Fruit fly (Drosophila melanogaster): Measurements from ENCODE around the gene Cad87A.
A peak's percentile ranks its signal among the peaks of the same experiment; 100 is the strongest.

Cad87A gene

DNA sequence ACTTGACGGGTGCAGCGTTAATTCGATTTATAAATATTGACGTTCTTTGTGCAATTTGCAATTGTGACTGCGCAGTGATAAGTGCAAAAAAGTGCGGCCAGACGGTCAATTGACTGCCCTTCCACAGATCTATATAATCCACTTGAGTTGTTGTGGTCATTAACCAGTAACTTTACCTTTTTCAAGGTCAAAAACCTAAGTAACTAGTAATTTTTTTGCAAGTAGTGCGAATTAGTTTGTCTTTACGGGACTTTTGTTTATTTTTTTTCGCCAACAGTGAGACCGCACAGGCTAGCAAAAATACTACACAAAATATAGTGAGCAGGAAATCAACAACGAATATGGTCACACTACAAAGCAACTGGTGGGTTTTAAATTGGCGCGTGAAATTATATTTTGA lies 25.7 kb upstream of the Cad87A start, which contains the start of gene Tango9 (continued):
- TF ChIP-seq dmrt11E (tag; optimal IDR thresholded peaks at IDR 0.05) = no peak
- no peak for TF ChIP-seq crc (GFP tag; optimal IDR thresholded peaks at IDR 0.05)
- TF ChIP-seq CG14667 (GFP tag; IDR thresholded peaks at IDR 0.05) = no peak
- no peak for TF ChIP-seq z (GFP tag; IDR thresholded peaks at IDR 0.05)
- no peak for TF ChIP-seq sim (GFP tag; IDR thresholded peaks at IDR 0.05)
- no peak for TF ChIP-seq CG12071 (GFP tag; optimal IDR thresholded peaks at IDR 0.05)
- TF ChIP-seq Dad (GFP tag; optimal IDR thresholded peaks at IDR 0.05) = no peak
- no peak for TF ChIP-seq ab (GFP tag; optimal IDR thresholded peaks at IDR 0.05)
- TF ChIP-seq CG13894 (tag; optimal IDR thresholded peaks at IDR 0.05) = no peak
- TF ChIP-seq CG5953 (GFP tag; IDR thresholded peaks at IDR 0.05) = no peak
- no peak for TF ChIP-seq CG32772 (GFP tag; IDR thresholded peaks at IDR 0.05)
- TF ChIP-seq schlank (tag; optimal IDR thresholded peaks at IDR 0.05) = no peak
- TF ChIP-seq bbx (GFP tag; IDR thresholded peaks at IDR 0.05; ENCODE audit: partially characterized antibody) = no peak
- no peak for TF ChIP-seq mirr (GFP tag; optimal IDR thresholded peaks at IDR 0.05)
- TF ChIP-seq CG14050 (GFP tag; IDR thresholded peaks at IDR 0.05) = no peak
- no peak for TF ChIP-seq pnt (GFP tag; optimal IDR thresholded peaks at IDR 0.05)
- TF ChIP-seq CG11695 (GFP tag; IDR thresholded peaks at IDR 0.05) = no peak
- TF ChIP-seq CG12219 (GFP tag; optimal IDR thresholded peaks at IDR 0.05) = no peak
- TF ChIP-seq dati (GFP tag; IDR thresholded peaks at IDR 0.05) = no peak
- no peak for TF ChIP-seq luna (GFP tag; optimal IDR thresholded peaks at IDR 0.05)
- no peak for TF ChIP-seq croc (GFP tag; conservative IDR thresholded peaks at IDR 0.05)
- TF ChIP-seq Sox100B (GFP tag; optimal IDR thresholded peaks at IDR 0.05) = no peak
- TF ChIP-seq bcd (GFP tag; optimal IDR thresholded peaks at IDR 0.05) = no peak
- TF ChIP-seq ewg (GFP tag; optimal IDR thresholded peaks at IDR 0.05) = peak; percentile 88
- 0 out of 2 replicates have a peak, but pooled peaks have one; percentile 16 for TF ChIP-seq Dref (GFP tag; IDR thresholded peaks at IDR 0.05)
- TF ChIP-seq psq (GFP tag; optimal IDR thresholded peaks at IDR 0.05) = no peak
- no peak for TF ChIP-seq kni (GFP tag; optimal IDR thresholded peaks at IDR 0.05)
- TF ChIP-seq wek (GFP tag; optimal IDR thresholded peaks at IDR 0.05) = no peak
- TF ChIP-seq fd96Cb (tag; optimal IDR thresholded peaks at IDR 0.05) = no peak
- no peak for TF ChIP-seq Mrtf (GFP tag; IDR thresholded peaks at IDR 0.05)
- no peak for TF ChIP-seq yki (optimal IDR thresholded peaks at IDR 0.05)
- no peak for TF ChIP-seq CG4328 (GFP tag; optimal IDR thresholded peaks at IDR 0.05)
- no peak for TF ChIP-seq CG6272 (GFP tag; IDR thresholded peaks at IDR 0.05)
- no peak for TF ChIP-seq caup (GFP tag; optimal IDR thresholded peaks at IDR 0.05; ENCODE audit: severe bottlenecking)
- no peak for TF ChIP-seq gsb-n (tag; optimal IDR thresholded peaks at IDR 0.05)
- peak in 1 of 2 experiments; percentile 13 for TF ChIP-seq crp (GFP tag; optimal IDR thresholded peaks at IDR 0.05)
- TF ChIP-seq Med (GFP tag) = peak; percentile 63
- TF ChIP-seq Ada2b (GFP tag; IDR thresholded peaks at IDR 0.05) = no peak
- no peak for TF ChIP-seq Trl (optimal IDR thresholded peaks at IDR 0.05)
- TF ChIP-seq Trl (GFP tag; optimal IDR thresholded peaks at IDR 0.05) = no peak
- TF ChIP-seq Hr39 (optimal IDR thresholded peaks at IDR 0.05) = no peak
- no peak for TF ChIP-seq chm (GFP tag; IDR thresholded peaks at IDR 0.05)
- no peak for TF ChIP-seq lmd (GFP tag; IDR thresholded peaks at IDR 0.05)
- TF ChIP-seq unpg (GFP tag; optimal IDR thresholded peaks at IDR 0.05) = no peak
- TF ChIP-seq CG8765 (GFP tag; IDR thresholded peaks at IDR 0.05) = no peak
- TF ChIP-seq mam (GFP tag; optimal IDR thresholded peaks at IDR 0.05) = no peak
- TF ChIP-seq az2 (GFP tag; optimal IDR thresholded peaks at IDR 0.05) = no peak
- no peak for TF ChIP-seq zf30C (GFP tag; optimal IDR thresholded peaks at IDR 0.05)
- TF ChIP-seq Doc2 (GFP tag; IDR thresholded peaks at IDR 0.05) = no peak
- TF ChIP-seq CG12744 (GFP tag; optimal IDR thresholded peaks at IDR 0.05) = no peak
- peak; percentile 30 for TF ChIP-seq CoRest (tag; optimal IDR thresholded peaks at IDR 0.05)
- no peak for TF ChIP-seq CG10431 (GFP tag; optimal IDR thresholded peaks at IDR 0.05)
- TF ChIP-seq CG32767 (GFP tag; IDR thresholded peaks at IDR 0.05) = no peak
- TF ChIP-seq Optix (GFP tag; IDR thresholded peaks at IDR 0.05) = no peak

Measured in whole organism, embryonic.